Fruit fly (Drosophila melanogaster) whole organism, wandering third instar larva: ENCODE results near the gene mRpL12.

Experiments
- Abd-B ChIP-seq: fragments of >200 bp; optimal IDR thresholded peaks from 2 replicates; lab custom pipeline; 2017; ENCODE audit warnings: missing biosample characterization, missing genetic modification characterization
- Jra ChIP-seq: sonication (Bioruptor generic); optimal IDR thresholded peaks from 2 replicates; lab custom pipeline; 2016; ENCODE audit warnings: missing biosample characterization, missing genetic modification characterization
- brk ChIP-seq: fragments of 200-800 bp; sonication (Bioruptor generic); optimal IDR thresholded peaks from 2 replicates; lab custom pipeline; 2016; ENCODE audit warnings: missing biosample characterization, mild to moderate bottlenecking, missing genetic modification characterization
- lola ChIP-seq: fragments of >200 bp; optimal IDR thresholded peaks from 2 replicates; lab custom pipeline; 2017; ENCODE audit warnings: missing biosample characterization, missing genetic modification characterization
- psq ChIP-seq: fragments of 200-800 bp; sonication (Bioruptor generic); optimal IDR thresholded peaks from 3 replicates; lab custom pipeline; 2017; ENCODE audit warnings: missing biosample characterization, mild to moderate bottlenecking, missing genetic modification characterization, moderate library complexity

dm6 chr3L:8974478-8975477, 18.2 kb downstream of the mRpL12 start, which contains the start of the genes pix and Srp68:
- TF ChIP-seq Jra, result no peak
- no peak for TF ChIP-seq lola (GFP tag; lab: Kevin White, UChicago)
- peak; percentile 74 for TF ChIP-seq psq (GFP tag; lab: Kevin White, UChicago)
- no peak for TF ChIP-seq Abd-B (GFP tag; lab: Kevin White, UChicago)
- no peak for TF ChIP-seq brk (GFP tag; lab: Kevin White, UChicago)
